Worm (Caenorhabditis elegans) whole organism, L4 larva: ENCODE measurements around the gene nas-32.

Experiments
- ama-1 ChIP-seq: fragments of 150-350 bp; optimal IDR thresholded peaks from 2 replicates; lab custom pipeline; 2014; ENCODE audit warnings: inconsistent platforms, mixed read lengths
- dve-1 ChIP-seq: sonication (generic microtip); optimal IDR thresholded peaks from 2 replicates; lab custom pipeline; 2017; ENCODE audit warnings: antibody characterized with exemption, mild to moderate bottlenecking, missing genetic modification characterization, missing compliant biosample characterization; ENCODE audit not compliant: insufficient read depth
- fos-1 ChIP-seq: fragments of 150-350 bp; optimal IDR thresholded peaks from 2 replicates; lab custom pipeline; 2014; ENCODE audit warnings: missing biosample characterization, missing genetic modification characterization
- lin-13 ChIP-seq: fragments of 150-350 bp; optimal IDR thresholded peaks from 2 replicates; lab custom pipeline; 2014; ENCODE audit warnings: missing biosample characterization, missing genetic modification reagents, missing genetic modification characterization
- lir-3 ChIP-seq: sonication (generic microtip); optimal IDR thresholded peaks from 2 replicates; lab custom pipeline; 2016; ENCODE audit warnings: mild to moderate bottlenecking, missing genetic modification characterization, missing compliant biosample characterization
- lsy-2 ChIP-seq, 2 experiments: fragments of 150-350 bp in 1 of 2; sonication (generic microtip) in 1 of 2; optimal IDR thresholded peaks; 2 replicates each; lab custom pipeline; 2014 to 2017; ENCODE audit warnings: missing biosample characterization in 2 of 2, missing genetic modification characterization in 2 of 2
- mxl-3 ChIP-seq: fragments of 200-800 bp; sonication (Bioruptor generic); optimal IDR thresholded peaks from 2 replicates; lab custom pipeline; 2018; ENCODE audit warnings: mild to moderate bottlenecking, missing genetic modification characterization, missing compliant biosample characterization
- nhr-25 ChIP-seq: sonication (generic microtip); optimal IDR thresholded peaks from 2 replicates; lab custom pipeline; 2017; ENCODE audit warnings: missing genetic modification characterization, mild to moderate bottlenecking, missing compliant biosample characterization, antibody characterized with exemption, moderate library complexity, borderline replicate concordance; ENCODE audit not compliant: insufficient read depth
- nhr-28 ChIP-seq: fragments of 150-350 bp; optimal IDR thresholded peaks from 2 replicates; lab custom pipeline; 2014; ENCODE audit warnings: missing biosample characterization, missing genetic modification characterization
- nhr-76 ChIP-seq: fragments of 150-350 bp; optimal IDR thresholded peaks from 2 replicates; lab custom pipeline; 2014; ENCODE audit warnings: missing biosample characterization, missing genetic modification characterization
- pqm-1 ChIP-seq: sonication (generic microtip); optimal IDR thresholded peaks from 2 replicates; lab custom pipeline; 2017; ENCODE audit warnings: missing biosample characterization, missing genetic modification characterization
- rbr-2 ChIP-seq: sonication (generic microtip); optimal IDR thresholded peaks from 2 replicates; lab custom pipeline; 2016; ENCODE audit warnings: missing genotype, missing genetic modification characterization, missing compliant biosample characterization
- sdz-12 ChIP-seq: fragments of 200-800 bp; sonication (Bioruptor generic); optimal IDR thresholded peaks from 2 replicates; lab custom pipeline; 2018; ENCODE audit warnings: mild to moderate bottlenecking, missing genetic modification characterization, missing compliant biosample characterization

- TF ChIP-seq lir-3 (tag; lab: Kevin White, UChicago) (no peak), ama-1 (lab: Kevin White, UChicago) (no peak), nhr-25 (no peak), nhr-76 (tag; lab: Kevin White, UChicago) (no peak), rbr-2 (tag; lab: Kevin White, UChicago) (no peak), lsy-2 (tag; optimal IDR thresholded peaks at IDR 0.05; lab: Kevin White, UChicago) (no peak), mxl-3 (GFP tag; lab: Kevin White, UChicago) (no peak), nhr-28 (tag; lab: Kevin White, UChicago) (no peak), pqm-1 (tag; lab: Kevin White, UChicago) (no peak), sdz-12 (GFP tag; lab: Kevin White, UChicago) (no peak), lin-13 (GFP tag; lab: Kevin White, UChicago) (no peak), dve-1 (tag; lab: Kevin White, UChicago) (no peak), fos-1 (tag; lab: Kevin White, UChicago) (no peak)
Measured at ce11 chrV:890423-890822, 8.6 kb downstream of the nas-32 start, which contains the start of gene srlf-21.
